Fruit fly (Drosophila melanogaster) whole organism, prepupa: ENCODE data around the gene JMJD5.

Source experiments
- Blimp-1 ChIP-seq: fragments of 200-800 bp; sonication (Bioruptor generic); optimal IDR thresholded peaks from 3 replicates; lab custom pipeline; 2017; ENCODE audit warnings: missing biosample characterization, missing genetic modification characterization, mild to moderate bottlenecking, moderate library complexity, missing genetic modification reagents
- CG11902 ChIP-seq: fragments of 200-800 bp; sonication (Bioruptor generic); optimal IDR thresholded peaks from 3 replicates; lab custom pipeline; 2016; ENCODE audit warnings: missing biosample characterization, missing genetic modification characterization
- CG15336 ChIP-seq: fragments of 200-800 bp; sonication (Bioruptor generic); IDR thresholded peaks from 2 replicates; pipeline ENCODE4 v1.3.6; 2022; ENCODE audit warnings: missing biosample characterization, missing genetic modification characterization
- CG1621 ChIP-seq: fragments of 200-800 bp; sonication (Bioruptor generic); optimal IDR thresholded peaks from 3 replicates; lab custom pipeline; 2018; ENCODE audit warnings: missing biosample characterization, mild to moderate bottlenecking, missing genetic modification characterization
- CG16779 ChIP-seq: fragments of 200-800 bp; sonication (Bioruptor generic); optimal IDR thresholded peaks from 3 replicates; lab custom pipeline; 2017; ENCODE audit warnings: missing biosample characterization, mild to moderate bottlenecking, missing genetic modification characterization
- CG3032 ChIP-seq: fragments of 200-800 bp; optimal IDR thresholded peaks from 2 replicates; lab custom pipeline; 2019; ENCODE audit warnings: missing biosample characterization, mild to moderate bottlenecking, missing genetic modification characterization, moderate library complexity
- CG31627 ChIP-seq: fragments of 200-800 bp; sonication (Bioruptor generic); optimal IDR thresholded peaks from 3 replicates; lab custom pipeline; 2016; ENCODE audit warnings: missing biosample characterization, missing genetic modification characterization
- CG34406 ChIP-seq: fragments of 200-800 bp; sonication (Bioruptor generic); optimal IDR thresholded peaks from 3 replicates; lab custom pipeline; 2016; ENCODE audit warnings: missing biosample characterization, missing genetic modification characterization
- CG3919 ChIP-seq: fragments of 200-800 bp; sonication (Bioruptor generic); optimal IDR thresholded peaks from 3 replicates; lab custom pipeline; 2016; ENCODE audit warnings: missing biosample characterization, missing genetic modification characterization
- CG6276 ChIP-seq: fragments of 200-800 bp; sonication (Bioruptor generic); optimal IDR thresholded peaks from 2 replicates; lab custom pipeline; 2017; ENCODE audit warnings: missing biosample characterization, mild to moderate bottlenecking, missing genetic modification characterization
- CG6792 ChIP-seq: fragments of 200-800 bp; sonication (Bioruptor generic); optimal IDR thresholded peaks from 3 replicates; lab custom pipeline; 2016; ENCODE audit warnings: missing biosample characterization, missing genetic modification characterization
- CG6854 ChIP-seq: fragments of 200-800 bp; sonication (Bioruptor generic); optimal IDR thresholded peaks from 2 replicates; lab custom pipeline; 2017; ENCODE audit warnings: missing biosample characterization, mild to moderate bottlenecking, missing genetic modification characterization
- CG7368 ChIP-seq: fragments of 200-800 bp; sonication (Bioruptor generic); optimal IDR thresholded peaks from 3 replicates; lab custom pipeline; 2016; ENCODE audit warnings: missing biosample characterization, missing genetic modification characterization
- CG8119 ChIP-seq: fragments of 200-800 bp; sonication (Bioruptor generic); IDR thresholded peaks from 3 replicates; pipeline ENCODE4 v1.3.6; 2022; ENCODE audit warnings: missing biosample characterization, missing genetic modification characterization
- CG8319 ChIP-seq: fragments of 200-800 bp; sonication (Bioruptor generic); optimal IDR thresholded peaks from 3 replicates; lab custom pipeline; 2016; ENCODE audit warnings: missing biosample characterization, missing genetic modification characterization
- CG8632 ChIP-seq: fragments of 200-800 bp; sonication (Bioruptor generic); optimal IDR thresholded peaks from 3 replicates; lab custom pipeline; 2016; ENCODE audit warnings: missing biosample characterization, missing genetic modification characterization
- CG9139 ChIP-seq: fragments of 200-800 bp; sonication (Bioruptor generic); optimal IDR thresholded peaks from 3 replicates; lab custom pipeline; 2017; ENCODE audit warnings: missing biosample characterization, mild to moderate bottlenecking, missing genetic modification characterization
- Eip75B ChIP-seq: fragments of 200-800 bp; sonication (Bioruptor generic); optimal IDR thresholded peaks from 3 replicates; lab custom pipeline; 2016; ENCODE audit warnings: missing biosample characterization, missing genetic modification characterization
- Eip78C ChIP-seq: fragments of 200-800 bp; sonication (Bioruptor generic); peaks from one replicate; lab custom pipeline; 2016; ENCODE audit warnings: missing biosample characterization, missing genetic modification characterization
- Eip93F ChIP-seq: fragments of 200-800 bp; sonication (Bioruptor generic); optimal IDR thresholded peaks from 2 replicates; lab custom pipeline; 2016; ENCODE audit warnings: missing biosample characterization, mild to moderate bottlenecking, missing genetic modification characterization
- Ets21C ChIP-seq: fragments of 200-800 bp; sonication (Bioruptor generic); optimal IDR thresholded peaks from 3 replicates; lab custom pipeline; 2016; ENCODE audit warnings: missing biosample characterization, missing genetic modification characterization
- Ets96B ChIP-seq: fragments of 200-800 bp; optimal IDR thresholded peaks from 2 replicates; lab custom pipeline; 2019; ENCODE audit warnings: missing biosample characterization, mild to moderate bottlenecking, missing genetic modification characterization, moderate library complexity
- Gug ChIP-seq: fragments of 200-800 bp; sonication (Bioruptor generic); IDR thresholded peaks from 2 replicates; pipeline ENCODE4 v1.3.6; 2022; ENCODE audit warnings: missing biosample characterization, missing genetic modification characterization
- Hr38 ChIP-seq: sonication (Bioruptor generic); optimal IDR thresholded peaks from 2 replicates; lab custom pipeline; 2016; ENCODE audit warnings: missing biosample characterization, missing genetic modification characterization
- Hr39 ChIP-seq: fragments of 200-800 bp; sonication (Bioruptor generic); optimal IDR thresholded peaks from 2 replicates; lab custom pipeline; 2016; ENCODE audit warnings: missing biosample characterization, missing genetic modification characterization
- Hr4 ChIP-seq: fragments of 200-800 bp; sonication (Bioruptor generic); optimal IDR thresholded peaks from 3 replicates; lab custom pipeline; 2016; ENCODE audit warnings: missing biosample characterization, missing genetic modification characterization
- Lpt ChIP-seq: fragments of 200-800 bp; sonication (Bioruptor generic); optimal IDR thresholded peaks from 3 replicates; lab custom pipeline; 2016; ENCODE audit warnings: missing biosample characterization, missing genetic modification characterization
- Met ChIP-seq: fragments of 200-800 bp; sonication (Bioruptor generic); optimal IDR thresholded peaks from 3 replicates; lab custom pipeline; 2016; ENCODE audit warnings: missing biosample characterization, missing genetic modification characterization
- OdsH ChIP-seq: fragments of 200-800 bp; sonication (Bioruptor generic); optimal IDR thresholded peaks from 3 replicates; lab custom pipeline; 2016; ENCODE audit warnings: missing biosample characterization, missing genetic modification characterization
- Smox ChIP-seq: fragments of 200-800 bp; sonication (Bioruptor generic); optimal IDR thresholded peaks from 3 replicates; lab custom pipeline; 2016; ENCODE audit warnings: missing biosample characterization, missing genetic modification characterization
- Sox102F ChIP-seq: fragments of 200-800 bp; sonication (Bioruptor generic); optimal IDR thresholded peaks from 2 replicates; lab custom pipeline; 2016; ENCODE audit warnings: missing biosample characterization, mild to moderate bottlenecking, missing genetic modification characterization
- Sox14 ChIP-seq: fragments of 200-800 bp; sonication (Bioruptor generic); optimal IDR thresholded peaks from 3 replicates; lab custom pipeline; 2016; ENCODE audit warnings: missing biosample characterization, missing genetic modification characterization
- Sox15 ChIP-seq: fragments of 200-800 bp; sonication (Bioruptor generic); optimal IDR thresholded peaks from 3 replicates; lab custom pipeline; 2016; ENCODE audit warnings: missing biosample characterization, missing genetic modification characterization
- achi ChIP-seq: fragments of 200-800 bp; sonication (Bioruptor generic); optimal IDR thresholded peaks from 3 replicates; lab custom pipeline; 2016; ENCODE audit warnings: missing biosample characterization, missing genetic modification characterization
- dac ChIP-seq: fragments of 200-800 bp; sonication (Bioruptor generic); optimal IDR thresholded peaks from 2 replicates; lab custom pipeline; 2017; ENCODE audit warnings: missing biosample characterization, mild to moderate bottlenecking, missing genetic modification characterization
- dsx ChIP-seq: fragments of 200-800 bp; optimal IDR thresholded peaks from 3 replicates; lab custom pipeline; 2019; ENCODE audit warnings: missing biosample characterization, mild to moderate bottlenecking, missing genetic modification characterization, moderate library complexity; ENCODE audit not compliant: poor library complexity, severe bottlenecking
- eg ChIP-seq: fragments of 200-800 bp; sonication (Bioruptor generic); IDR thresholded peaks from 3 replicates; pipeline ENCODE4 v1.3.6; 2022; ENCODE audit warnings: missing biosample characterization, missing genetic modification characterization
- fd59A ChIP-seq: fragments of 200-800 bp; sonication (Bioruptor generic); optimal IDR thresholded peaks from 2 replicates; lab custom pipeline; 2017; ENCODE audit warnings: missing biosample characterization, mild to moderate bottlenecking, missing genetic modification characterization, missing genetic modification reagents
- fd85E ChIP-seq: fragments of 200-800 bp; sonication (Bioruptor generic); optimal IDR thresholded peaks from 3 replicates; lab custom pipeline; 2016; ENCODE audit warnings: missing biosample characterization, missing genetic modification characterization
- fkh ChIP-seq: fragments of 200-800 bp; sonication (Bioruptor generic); optimal IDR thresholded peaks from 3 replicates; lab custom pipeline; 2017; ENCODE audit warnings: missing biosample characterization, mild to moderate bottlenecking, missing genetic modification characterization, moderate library complexity
- lz ChIP-seq: fragments of 200-800 bp; sonication (Bioruptor generic); optimal IDR thresholded peaks from 3 replicates; lab custom pipeline; 2016; ENCODE audit warnings: missing biosample characterization, missing genetic modification characterization
- salr ChIP-seq, 2 experiments: fragments of 200-800 bp; sonication (Bioruptor generic); optimal IDR thresholded peaks; 3 replicates each; lab custom pipeline; 2016 to 2018; ENCODE audit warnings: missing biosample characterization in 2 of 2, missing genetic modification characterization in 2 of 2, mild to moderate bottlenecking in 1 of 2
- spab ChIP-seq: fragments of 200-800 bp; sonication (Bioruptor generic); optimal IDR thresholded peaks from 2 replicates; lab custom pipeline; 2017; ENCODE audit warnings: missing biosample characterization, mild to moderate bottlenecking, missing genetic modification characterization, missing genetic modification reagents
- ss ChIP-seq, 2 experiments: fragments of 200-800 bp; sonication (Bioruptor generic); optimal IDR thresholded peaks; 2 replicates in 1 of 2; 3 replicates in 1 of 2; lab custom pipeline; 2017 to 2018; ENCODE audit warnings: mild to moderate bottlenecking in 2 of 2, missing biosample characterization in 2 of 2, missing genetic modification characterization in 2 of 2, moderate library complexity in 1 of 2
- svp ChIP-seq: fragments of 200-800 bp; sonication (Bioruptor generic); peaks from one replicate; lab custom pipeline; 2016; ENCODE audit warnings: missing biosample characterization, missing genetic modification characterization
- topi ChIP-seq: fragments of 200-800 bp; sonication (Bioruptor generic); optimal IDR thresholded peaks from 3 replicates; lab custom pipeline; 2016; ENCODE audit warnings: missing biosample characterization, missing genetic modification characterization
- vri ChIP-seq: fragments of 200-800 bp; sonication (Bioruptor generic); optimal IDR thresholded peaks from 3 replicates; lab custom pipeline; 2016; ENCODE audit warnings: missing biosample characterization, mild to moderate bottlenecking, missing genetic modification characterization

The JMJD5 gene

dm6 chr3L:821951-822350, 19.2 kb downstream of the JMJD5 start (continued):
- TF ChIP-seq salr (GFP tag; optimal IDR thresholded peaks at IDR 0.05; lab: Kevin White, UChicago) (peak; percentile 29 to 43), Blimp-1 (GFP tag; lab: Kevin White, UChicago) (peak; percentile 50), Ets96B (tag; lab: Kevin White, UChicago) (peak; percentile 89), CG31627 (GFP tag; lab: Kevin White, UChicago) (peak; percentile 51), CG6792 (GFP tag; lab: Kevin White, UChicago) (peak; percentile 75), Met (GFP tag; lab: Kevin White, UChicago) (peak; percentile 75), Hr4 (GFP tag; lab: Kevin White, UChicago) (peak; percentile 62), CG6276 (GFP tag; lab: Kevin White, UChicago) (peak; percentile 69), Smox (GFP tag; lab: Kevin White, UChicago) (peak; percentile 61), OdsH (peak; percentile 74), CG8319 (GFP tag; lab: Kevin White, UChicago) (peak; percentile 72), Eip78C (GFP tag; lab: Kevin White, UChicago) (peak; percentile 95), CG6854 (GFP tag; lab: Kevin White, UChicago) (peak; percentile 69), spab (peak; percentile 86), vri (peak; percentile 16), Sox102F (GFP tag; lab: Kevin White, UChicago) (peak; percentile 66), Hr39 (GFP tag; lab: Kevin White, UChicago) (peak; percentile 48), eg (GFP tag; lab: Robert Waterston, UW) (peak; percentile 76; the same call in 1 of the 3 replicates), fkh (GFP tag; lab: Kevin White, UChicago) (no peak), Eip93F (GFP tag; lab: Kevin White, UChicago) (peak; percentile 50), fd85E (peak; percentile 39), Ets21C (GFP tag; lab: Kevin White, UChicago) (peak; percentile 16), CG15336 (peak; percentile 55), Eip75B (GFP tag; lab: Kevin White, UChicago) (peak; percentile 76), ss (GFP tag; optimal IDR thresholded peaks at IDR 0.05; lab: Kevin White, UChicago) (peak in 1 of 2 experiments; percentile 70), CG3919 (GFP tag; lab: Kevin White, UChicago) (peak; percentile 89), dsx (GFP tag; lab: Kevin White, UChicago) (peak; percentile 72)

dm6 chr3L:820975-821598, 20.1 kb downstream of the JMJD5 start:
- TF ChIP-seq svp (GFP tag; lab: Kevin White, UChicago) (peak; percentile 82), CG34406 (GFP tag; lab: Kevin White, UChicago) (peak; percentile 47), Ets21C (GFP tag; lab: Kevin White, UChicago) (no peak), Gug (no peak), Eip75B (GFP tag; lab: Kevin White, UChicago) (peak; percentile 33), lz (GFP tag; lab: Kevin White, UChicago) (no peak), CG6854 (GFP tag; lab: Kevin White, UChicago) (no peak), Smox (GFP tag; lab: Kevin White, UChicago) (peak; percentile 1), Hr4 (GFP tag; lab: Kevin White, UChicago) (peak; percentile 44), CG9139 (GFP tag; lab: Kevin White, UChicago) (no peak), CG7368 (GFP tag; lab: Kevin White, UChicago) (no peak), CG8632 (GFP tag; lab: Kevin White, UChicago) (peak; percentile 28), dsx (GFP tag; lab: Kevin White, UChicago) (no peak), Lpt (GFP tag; lab: Kevin White, UChicago) (no peak), CG16779 (tag; lab: Kevin White, UChicago) (no peak), CG31627 (GFP tag; lab: Kevin White, UChicago) (peak; percentile 29), Sox14 (peak; percentile 20), CG3032 (peak; percentile 3), CG8119 (peak; percentile 34; the same call in 2 of the 3 replicates), fkh (GFP tag; lab: Kevin White, UChicago) (no peak), Eip93F (GFP tag; lab: Kevin White, UChicago) (no peak), Ets96B (tag; lab: Kevin White, UChicago) (no peak), CG1621 (tag; lab: Kevin White, UChicago) (no peak), CG6276 (GFP tag; lab: Kevin White, UChicago) (no peak), Hr38 (GFP tag; lab: Kevin White, UChicago) (no peak), dac (GFP tag; lab: Kevin White, UChicago) (no peak), CG11902 (GFP tag; lab: Kevin White, UChicago) (peak; percentile 19), achi (GFP tag; lab: Kevin White, UChicago) (peak; percentile 2), Met (GFP tag; lab: Kevin White, UChicago) (peak; percentile 17), Sox15 (GFP tag; lab: Kevin White, UChicago) (no peak), topi (GFP tag; lab: Kevin White, UChicago) (no peak), fd59A (GFP tag; lab: Kevin White, UChicago) (no peak), CG6792 (GFP tag; lab: Kevin White, UChicago) (no peak)
